Worm (Caenorhabditis elegans): ENCODE measurements around the gene cyp-33C2.

- TF ChIP-seq tab-1 (GFP tag; IDR thresholded peaks at IDR 0.05) = no peak
- no peak for TF ChIP-seq flt-1 (GFP tag; IDR thresholded peaks at IDR 0.05)
- no peak for TF ChIP-seq cog-1 (tag; optimal IDR thresholded peaks at IDR 0.05)
- no peak for TF ChIP-seq ref-1 (GFP tag; conservative IDR thresholded peaks at IDR 0.05)
- no peak for TF ChIP-seq med-1 (GFP tag; optimal IDR thresholded peaks at IDR 0.05; ENCODE audit: insufficient read depth)
These were observed 19.6 kb upstream of the cyp-33C2 start, which contains the start of gene str-255 for ce11 chrV:2163735-2164134.

Data from whole organism, midembryonic.